Worm (Caenorhabditis elegans) whole organism, mixed stage, embryonic: ENCODE results near the gene sru-29.

ENCODE experiments used
- M03D4.4 ChIP-seq: sonication (generic microtip); optimal IDR thresholded peaks from 2 replicates; lab custom pipeline; 2017; ENCODE audit warnings: mild to moderate bottlenecking, missing genetic modification characterization, missing compliant biosample characterization
- bed-3 ChIP-seq: fragments of 200-800 bp; sonication (Bioruptor generic); optimal IDR thresholded peaks from 3 replicates; lab custom pipeline; 2018; ENCODE audit warnings: mild to moderate bottlenecking, missing genetic modification characterization, moderate library complexity, missing compliant biosample characterization
- blmp-1 ChIP-seq: fragments of 150-350 bp; optimal IDR thresholded peaks from 2 replicates; lab custom pipeline; 2014; ENCODE audit warnings: missing biosample characterization, missing genetic modification characterization
- ceh-39 ChIP-seq: fragments of 150-350 bp; optimal IDR thresholded peaks from 2 replicates; lab custom pipeline; 2014; ENCODE audit warnings: missing biosample characterization, missing genetic modification characterization
- ceh-43 ChIP-seq: fragments of 200-800 bp; sonication (Bioruptor generic); optimal IDR thresholded peaks from 2 replicates; lab custom pipeline; 2018; ENCODE audit warnings: mild to moderate bottlenecking, missing genetic modification characterization, moderate library complexity, missing compliant biosample characterization
- ceh-83 ChIP-seq: fragments of 200-800 bp; sonication (Bioruptor generic); optimal IDR thresholded peaks from 2 replicates; lab custom pipeline; 2018; ENCODE audit warnings: mild to moderate bottlenecking, missing genetic modification characterization, missing compliant biosample characterization
- ces-1 ChIP-seq: fragments of 150-350 bp; optimal IDR thresholded peaks from 2 replicates; lab custom pipeline; 2014; ENCODE audit warnings: missing biosample characterization, missing genetic modification reagents, missing genetic modification characterization
- cnd-1 ChIP-seq: fragments of 200-800 bp; sonication (Bioruptor generic); optimal IDR thresholded peaks from 2 replicates; lab custom pipeline; 2018; ENCODE audit warnings: mild to moderate bottlenecking, missing genetic modification characterization, missing compliant biosample characterization
- drap-1 ChIP-seq: fragments of 200-800 bp; sonication (Bioruptor generic); optimal IDR thresholded peaks from 3 replicates; lab custom pipeline; 2018; ENCODE audit warnings: mild to moderate bottlenecking, missing genetic modification characterization, missing compliant biosample characterization
- elt-1 ChIP-seq: sonication (generic microtip); optimal IDR thresholded peaks from 2 replicates; lab custom pipeline; 2017; ENCODE audit warnings: missing genetic modification characterization, mild to moderate bottlenecking, missing compliant biosample characterization, antibody characterized with exemption, moderate library complexity, borderline replicate concordance; ENCODE audit not compliant: insufficient read depth
- elt-3 ChIP-seq: fragments of 150-350 bp; optimal IDR thresholded peaks from 2 replicates; lab custom pipeline; 2014; ENCODE audit warnings: missing biosample characterization, missing genetic modification characterization
- flh-1 ChIP-seq: fragments of 200-800 bp; sonication (Bioruptor generic); optimal IDR thresholded peaks from 2 replicates; lab custom pipeline; 2018; ENCODE audit warnings: mild to moderate bottlenecking, missing genetic modification characterization, moderate library complexity, missing compliant biosample characterization
- ham-2 ChIP-seq: fragments of 200-800 bp; sonication (Bioruptor generic); optimal IDR thresholded peaks from 2 replicates; lab custom pipeline; 2018; ENCODE audit warnings: mild to moderate bottlenecking, missing genetic modification characterization, missing compliant biosample characterization
- hlh-1 ChIP-seq: fragments of 150-350 bp; optimal IDR thresholded peaks from 2 replicates; lab custom pipeline; 2014; ENCODE audit warnings: missing biosample characterization, missing genetic modification reagents, missing genetic modification characterization
- lin-13 ChIP-seq: fragments of 150-350 bp; optimal IDR thresholded peaks from 2 replicates; lab custom pipeline; 2014; ENCODE audit warnings: missing biosample characterization, missing genetic modification characterization
- lin-32 ChIP-seq: fragments of 200-800 bp; sonication (Bioruptor generic); optimal IDR thresholded peaks from 2 replicates; lab custom pipeline; 2018; ENCODE audit warnings: mild to moderate bottlenecking, missing genetic modification characterization, missing compliant biosample characterization
- lsy-2 ChIP-seq: fragments of 150-350 bp; optimal IDR thresholded peaks from 2 replicates; lab custom pipeline; 2014; ENCODE audit warnings: missing biosample characterization, missing genetic modification characterization
- mep-1 ChIP-seq: fragments of 150-350 bp; optimal IDR thresholded peaks from 2 replicates; lab custom pipeline; 2017; ENCODE audit warnings: missing biosample characterization, missing genetic modification reagents, missing genetic modification characterization, inconsistent platforms
- mls-2 ChIP-seq: sonication (generic microtip); optimal IDR thresholded peaks from 2 replicates; lab custom pipeline; 2016; ENCODE audit warnings: mild to moderate bottlenecking, missing genetic modification characterization, moderate library complexity, missing compliant biosample characterization
- nhr-12 ChIP-seq: fragments of 150-350 bp; optimal IDR thresholded peaks from 2 replicates; lab custom pipeline; 2014; ENCODE audit warnings: missing biosample characterization, missing genetic modification characterization
- nhr-2 ChIP-seq: fragments of 150-350 bp; optimal IDR thresholded peaks from 2 replicates; lab custom pipeline; 2014; ENCODE audit warnings: missing biosample characterization, missing genetic modification characterization
- nhr-237 ChIP-seq: fragments of 150-350 bp; optimal IDR thresholded peaks from 2 replicates; lab custom pipeline; 2014; ENCODE audit warnings: missing biosample characterization, missing genetic modification characterization
- nhr-28 ChIP-seq: fragments of 150-350 bp; optimal IDR thresholded peaks from 2 replicates; lab custom pipeline; 2014; ENCODE audit warnings: missing biosample characterization, missing genetic modification characterization
- nhr-76 ChIP-seq: sonication (generic microtip); optimal IDR thresholded peaks from 2 replicates; lab custom pipeline; 2017; ENCODE audit warnings: missing biosample characterization, missing genetic modification characterization
- pha-4 ChIP-seq: fragments of 150-350 bp; optimal IDR thresholded peaks from 2 replicates; lab custom pipeline; 2018; ENCODE audit warnings: missing biosample characterization, missing genetic modification reagents, missing genetic modification characterization
- sem-2 ChIP-seq: fragments of 200-800 bp; sonication (Bioruptor generic); optimal IDR thresholded peaks from 2 replicates; lab custom pipeline; 2018; ENCODE audit warnings: mild to moderate bottlenecking, missing genetic modification characterization, missing compliant biosample characterization
- snpc-4 ChIP-seq: fragments of 150-350 bp; optimal IDR thresholded peaks from 2 replicates; lab custom pipeline; 2014; ENCODE audit warnings: missing biosample characterization, missing genetic modification characterization
- sptf-1 ChIP-seq: sonication (generic microtip); optimal IDR thresholded peaks from 2 replicates; lab custom pipeline; 2017; ENCODE audit warnings: mild to moderate bottlenecking, missing genetic modification characterization, moderate library complexity, missing compliant biosample characterization
- unc-120 ChIP-seq: sonication (generic microtip); optimal IDR thresholded peaks from 2 replicates; lab custom pipeline; 2017; ENCODE audit warnings: missing genetic modification characterization, missing compliant biosample characterization; ENCODE audit not compliant: poor library complexity, severe bottlenecking
- unc-39 ChIP-seq: fragments of 150-350 bp; optimal IDR thresholded peaks from 2 replicates; lab custom pipeline; 2014; ENCODE audit warnings: missing biosample characterization, missing genetic modification characterization
- unc-62 ChIP-seq: fragments of 150-350 bp; optimal IDR thresholded peaks from 2 replicates; lab custom pipeline; 2014; ENCODE audit warnings: missing biosample characterization, missing genetic modification reagents, missing genetic modification characterization
- zip-8 ChIP-seq: fragments of 150-350 bp; optimal IDR thresholded peaks from 2 replicates; lab custom pipeline; 2014; ENCODE audit warnings: missing biosample characterization, missing genetic modification characterization
- ztf-11 ChIP-seq: fragments of 150-350 bp; optimal IDR thresholded peaks from 2 replicates; lab custom pipeline; 2014; ENCODE audit warnings: missing biosample characterization, missing genetic modification characterization

sru-29 gene

DNA sequence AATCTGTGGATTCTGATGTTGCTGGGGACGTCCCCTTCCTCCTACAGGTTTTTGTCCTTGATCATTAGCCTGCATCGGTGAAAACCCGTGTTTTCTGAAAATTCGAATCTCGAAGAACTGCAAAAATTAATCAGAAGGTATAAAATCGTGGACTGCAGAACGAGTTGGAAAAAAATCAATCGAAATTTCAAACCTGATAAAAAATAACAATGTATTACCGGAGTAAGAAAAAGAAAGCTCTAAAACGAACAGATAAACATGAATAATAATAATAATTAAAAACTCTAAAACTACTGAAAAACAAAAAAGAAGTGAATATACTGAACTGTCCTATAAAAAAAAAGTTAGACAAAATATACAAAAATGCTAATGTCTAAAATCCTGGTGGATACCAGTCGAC, 28.3 kb upstream of the sru-29 start, which contains the start of gene F46B6.5:
F46B6.5 (minus strand) TSS at position 101 of the 400 bp plus-strand sequence.
- no peak for TF ChIP-seq unc-39

- TF ChIP-seq mep-1: no peak
- no peak for TF ChIP-seq ham-2
- no peak for TF ChIP-seq ces-1 (GFP tag; lab: Kevin White, UChicago)
- no peak for TF ChIP-seq sem-2 (GFP tag; lab: Kevin White, UChicago)
- TF ChIP-seq elt-1 (tag; lab: Kevin White, UChicago): no peak
- TF ChIP-seq unc-39: no peak
- TF ChIP-seq lin-13 (tag; lab: Kevin White, UChicago): no peak
- no peak for TF ChIP-seq hlh-1 (tag; lab: Kevin White, UChicago)
- TF ChIP-seq unc-62 (GFP tag; lab: Kevin White, UChicago): no peak
- no peak for TF ChIP-seq M03D4.4 (tag; lab: Kevin White, UChicago)
- no peak for TF ChIP-seq nhr-76 (tag; lab: Kevin White, UChicago)
- TF ChIP-seq ztf-11 (tag; lab: Kevin White, UChicago): no peak
- TF ChIP-seq blmp-1 (tag; lab: Kevin White, UChicago): no peak
- no peak for TF ChIP-seq mls-2 (tag; lab: Kevin White, UChicago)
- no peak for TF ChIP-seq drap-1
- TF ChIP-seq lin-32 (GFP tag; lab: Kevin White, UChicago): no peak
- no peak for TF ChIP-seq zip-8 (tag; lab: Kevin White, UChicago)
- no peak for TF ChIP-seq nhr-2
- TF ChIP-seq ceh-39 (tag; lab: Kevin White, UChicago): no peak
- no peak for TF ChIP-seq unc-120 (tag; lab: Kevin White, UChicago)
- TF ChIP-seq, all 35 proteins: peak for 0
Measured at ce11 chrV:9784215-9784614, 27.0 kb upstream of the sru-29 start.

- TF ChIP-seq lsy-2 (tag; lab: Kevin White, UChicago) (no peak), drap-1 (no peak), nhr-237 (tag; lab: Kevin White, UChicago) (no peak), zip-8 (tag; lab: Kevin White, UChicago) (no peak), lin-32 (GFP tag; lab: Kevin White, UChicago) (no peak), unc-62 (GFP tag; lab: Kevin White, UChicago) (no peak), bed-3 (no peak), nhr-2 (no peak), ceh-83 (no peak), cnd-1 (tag; lab: Kevin White, UChicago) (no peak), nhr-76 (tag; lab: Kevin White, UChicago) (no peak), blmp-1 (tag; lab: Kevin White, UChicago) (no peak), sem-2 (GFP tag; lab: Kevin White, UChicago) (no peak), ham-2 (no peak)
Measured at ce11 chrV:9786721-9787131, 24.5 kb upstream of the sru-29 start, which contains the start of gene F46B6.6. Gene F46B6.6 (minus strand): TSS chrV:9786868.

DNA sequence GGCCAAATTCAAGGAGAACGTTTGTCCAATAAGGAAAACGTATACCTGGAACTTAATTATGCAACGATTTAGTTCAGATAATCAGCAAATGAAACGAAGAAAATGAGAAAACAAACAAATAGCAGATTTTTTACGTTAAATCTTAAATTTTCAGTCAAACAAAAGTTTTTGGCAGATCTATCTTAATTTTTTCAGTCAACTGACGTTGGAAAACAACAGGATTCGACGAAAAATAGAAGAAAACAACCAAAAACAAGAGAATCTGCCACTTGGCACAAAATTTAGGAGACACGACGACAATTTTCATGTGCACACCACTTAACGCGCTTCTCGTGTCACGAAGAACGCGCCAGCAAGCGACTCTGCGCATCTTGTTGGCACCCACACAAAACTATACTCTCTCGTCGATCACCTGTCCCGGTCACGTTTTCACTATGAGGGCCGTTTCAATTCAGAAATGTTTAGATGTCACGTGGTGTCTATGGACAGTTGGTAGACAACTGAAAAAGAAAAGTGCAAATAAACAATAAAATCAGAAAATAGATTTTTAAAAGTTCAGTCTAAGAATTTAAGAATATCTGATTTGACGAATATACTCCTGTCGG, 21.5 kb upstream of the sru-29 start, which contains the start of gene ztf-7:
ztf-7 (minus strand) TSS at position 51 of the 605 bp plus-strand sequence.
- TF ChIP-seq nhr-2 (no peak), ceh-43 (GFP tag; lab: Kevin White, UChicago) (no peak), hlh-1 (tag; lab: Kevin White, UChicago) (peak; percentile 72), unc-62 (GFP tag; lab: Kevin White, UChicago) (peak; percentile 67), drap-1 (no peak), pha-4 (tag; lab: Kevin White, UChicago) (peak; percentile 84), flh-1 (GFP tag; lab: Kevin White, UChicago) (no peak), lin-32 (GFP tag; lab: Kevin White, UChicago) (peak; percentile 4), M03D4.4 (tag; lab: Kevin White, UChicago) (no peak), snpc-4 (tag; lab: Kevin White, UChicago) (no peak), ces-1 (GFP tag; lab: Kevin White, UChicago) (no peak), cnd-1 (tag; lab: Kevin White, UChicago) (no peak), sem-2 (GFP tag; lab: Kevin White, UChicago) (no peak), bed-3 (no peak), unc-120 (tag; lab: Kevin White, UChicago) (no peak), zip-8 (tag; lab: Kevin White, UChicago) (no peak), nhr-237 (tag; lab: Kevin White, UChicago) (peak; percentile 42), mls-2 (tag; lab: Kevin White, UChicago) (no peak), sptf-1 (tag; lab: Kevin White, UChicago) (peak; percentile 68), mep-1 (peak; percentile 92), nhr-76 (tag; lab: Kevin White, UChicago) (no peak), ham-2 (no peak), nhr-28 (no peak), ceh-39 (tag; lab: Kevin White, UChicago) (no peak), nhr-12 (tag; lab: Kevin White, UChicago) (no peak), elt-1 (tag; lab: Kevin White, UChicago) (no peak), unc-39 (no peak), ztf-11 (tag; lab: Kevin White, UChicago) (no peak), lin-13 (tag; lab: Kevin White, UChicago) (peak; percentile 84), elt-3 (tag; lab: Kevin White, UChicago) (no peak), ceh-83 (no peak)
- TF ChIP-seq, all 35 proteins: peak for 8
